Fruit fly (Drosophila melanogaster) whole organism, embryonic: Measurements from ENCODE around the gene Chd1.

Source experiments
- Asciz ChIP-seq: fragments of 200-800 bp; sonication (Bioruptor generic); optimal IDR thresholded peaks from 2 replicates; lab custom pipeline; 2017; ENCODE audit warnings: missing biosample characterization, mild to moderate bottlenecking, missing genetic modification characterization, missing genetic modification reagents
- Atf3 ChIP-seq: fragments of 200-800 bp; sonication (Bioruptor generic); optimal IDR thresholded peaks from 3 replicates; lab custom pipeline; 2016; ENCODE audit warnings: missing biosample characterization, missing genetic modification characterization
- Atf6 ChIP-seq: fragments of 200-800 bp; sonication (Bioruptor generic); IDR thresholded peaks from 2 replicates; pipeline ENCODE4 v1.3.6; 2022; ENCODE audit warnings: missing biosample characterization, missing genetic modification characterization
- CG11093 ChIP-seq: fragments of 200-800 bp; sonication (Bioruptor generic); IDR thresholded peaks from 3 replicates; pipeline ENCODE4 v1.3.6; 2022; ENCODE audit warnings: missing biosample characterization, missing genetic modification characterization
- CG12769 ChIP-seq: fragments of 200-800 bp; sonication (Bioruptor generic); optimal IDR thresholded peaks from 2 replicates; lab custom pipeline; 2019; ENCODE audit warnings: missing biosample characterization, mild to moderate bottlenecking, missing genetic modification characterization, moderate library complexity
- CG13424 ChIP-seq: fragments of 200-800 bp; sonication (Bioruptor generic); optimal IDR thresholded peaks from 2 replicates; lab custom pipeline; 2019; ENCODE audit warnings: missing biosample characterization, mild to moderate bottlenecking, missing genetic modification characterization, moderate library complexity
- CG13894 ChIP-seq: fragments of 200-800 bp; sonication (Bioruptor generic); optimal IDR thresholded peaks from 3 replicates; lab custom pipeline; 2018; ENCODE audit warnings: missing biosample characterization, mild to moderate bottlenecking, missing genetic modification characterization, moderate library complexity
- CG14014 ChIP-seq: fragments of 200-800 bp; sonication (Bioruptor generic); IDR thresholded peaks from 2 replicates; pipeline ENCODE4 v1.3.6; 2022; ENCODE audit warnings: missing biosample characterization, missing genetic modification characterization
- CG15011 ChIP-seq: fragments of 200-800 bp; sonication (Bioruptor generic); optimal IDR thresholded peaks from 3 replicates; lab custom pipeline; 2018; ENCODE audit warnings: missing biosample characterization, mild to moderate bottlenecking, missing genetic modification characterization
- CG15601 ChIP-seq: fragments of 200-800 bp; sonication (Bioruptor generic); optimal IDR thresholded peaks from 3 replicates; lab custom pipeline; 2019; ENCODE audit warnings: missing biosample characterization, mild to moderate bottlenecking, missing genetic modification characterization, moderate library complexity
- CG16779 ChIP-seq: fragments of 200-800 bp; sonication (Bioruptor generic); IDR thresholded peaks from 2 replicates; pipeline ENCODE4 v1.3.6; 2022; ENCODE audit warnings: missing biosample characterization, missing genetic modification characterization
- CG17385 ChIP-seq: fragments of 200-800 bp; sonication (Bioruptor generic); optimal IDR thresholded peaks from 3 replicates; lab custom pipeline; 2018; ENCODE audit warnings: missing biosample characterization, mild to moderate bottlenecking, missing genetic modification characterization
- CG17568 ChIP-seq: fragments of 200-800 bp; sonication (Bioruptor generic); optimal IDR thresholded peaks from 2 replicates; lab custom pipeline; 2018; ENCODE audit warnings: missing biosample characterization, mild to moderate bottlenecking, missing genetic modification characterization, moderate library complexity
- CG18262 ChIP-seq: fragments of 200-800 bp; optimal IDR thresholded peaks from 3 replicates; lab custom pipeline; 2019; ENCODE audit warnings: missing biosample characterization, mild to moderate bottlenecking, missing genetic modification characterization, moderate library complexity
- CG31224 ChIP-seq: fragments of 200-800 bp; sonication (Bioruptor generic); IDR thresholded peaks from 2 replicates; pipeline ENCODE4 v1.3.6; 2022; ENCODE audit warnings: missing biosample characterization, missing genetic modification characterization
- CG3726 ChIP-seq: fragments of 200-800 bp; sonication (Bioruptor generic); IDR thresholded peaks from 3 replicates; pipeline ENCODE4, ENCODE4 v1.3.6; 2022; ENCODE audit warnings: missing biosample characterization, missing genetic modification characterization
- CG3838 ChIP-seq: fragments of 200-800 bp; sonication (Bioruptor generic); optimal IDR thresholded peaks from 3 replicates; lab custom pipeline; 2016; ENCODE audit warnings: missing biosample characterization, missing genetic modification characterization
- CG4282 ChIP-seq: fragments of 200-800 bp; sonication (Bioruptor generic); optimal IDR thresholded peaks from 2 replicates; lab custom pipeline; 2016; ENCODE audit warnings: missing biosample characterization, missing genetic modification characterization
- CG6683 ChIP-seq: fragments of 200-800 bp; sonication (Bioruptor generic); optimal IDR thresholded peaks from 2 replicates; lab custom pipeline; 2017; ENCODE audit warnings: missing biosample characterization, mild to moderate bottlenecking, missing genetic modification characterization, missing genetic modification reagents
- CG6813 ChIP-seq: fragments of 200-800 bp; sonication (Bioruptor generic); optimal IDR thresholded peaks from 2 replicates; lab custom pipeline; 2017; ENCODE audit warnings: missing biosample characterization, missing genetic modification characterization, mild to moderate bottlenecking, moderate library complexity, missing genetic modification reagents
- CG8089 ChIP-seq: fragments of 200-800 bp; sonication (Bioruptor generic); optimal IDR thresholded peaks from 3 replicates; lab custom pipeline; 2016; ENCODE audit warnings: missing biosample characterization, missing genetic modification characterization
- CG8924 ChIP-seq: fragments of 200-800 bp; optimal IDR thresholded peaks from 3 replicates; lab custom pipeline; 2019; ENCODE audit warnings: missing biosample characterization, mild to moderate bottlenecking, missing genetic modification characterization, moderate library complexity
- CG9609 ChIP-seq: fragments of 200-800 bp; sonication (Bioruptor generic); optimal IDR thresholded peaks from 3 replicates; lab custom pipeline; 2016; ENCODE audit warnings: missing biosample characterization, missing genetic modification characterization
- CG9876 ChIP-seq: fragments of 200-800 bp; sonication (Bioruptor generic); optimal IDR thresholded peaks from 2 replicates; lab custom pipeline; 2016; ENCODE audit warnings: missing biosample characterization, missing genetic modification characterization
- Camta ChIP-seq: fragments of 200-800 bp; sonication (Bioruptor generic); optimal IDR thresholded peaks from 2 replicates; lab custom pipeline; 2016; ENCODE audit warnings: missing biosample characterization, missing genetic modification characterization
- CrebB ChIP-seq: fragments of 200-800 bp; sonication (Bioruptor generic); optimal IDR thresholded peaks from 3 replicates; lab custom pipeline; 2018; ENCODE audit warnings: missing biosample characterization, mild to moderate bottlenecking, missing genetic modification characterization
- Dll ChIP-seq: fragments of 200-800 bp; sonication (Bioruptor generic); IDR thresholded peaks from 4 replicates; pipeline ENCODE4 v1.3.6; 2022; ENCODE audit warnings: missing biosample characterization, missing genetic modification characterization; ENCODE audit not compliant: partially characterized antibody
- Drgx ChIP-seq: fragments of 200-800 bp; sonication (Bioruptor generic); IDR thresholded peaks from 2 replicates; pipeline ENCODE4 v1.3.6; 2022; ENCODE audit warnings: missing biosample characterization, missing genetic modification characterization
- MESR4 ChIP-seq: fragments of 200-800 bp; sonication (Bioruptor generic); optimal IDR thresholded peaks from 2 replicates; lab custom pipeline; 2018; ENCODE audit warnings: missing biosample characterization, mild to moderate bottlenecking, missing genetic modification characterization, moderate library complexity
- Myb ChIP-seq: fragments of 200-800 bp; sonication (Bioruptor generic); optimal IDR thresholded peaks from 2 replicates; lab custom pipeline; 2016; ENCODE audit warnings: missing biosample characterization, missing genetic modification characterization
- Ravus ChIP-seq: fragments of 200-800 bp; sonication (Bioruptor generic); IDR thresholded peaks from 2 replicates; pipeline ENCODE4 v1.3.6; 2022; ENCODE audit warnings: missing biosample characterization, missing genetic modification characterization
- Stat92E ChIP-seq, 3 experiments: fragments of >200 bp in 2 of 3; fragments of 200-800 bp in 1 of 3; sonication (Bioruptor generic) in 1 of 3; optimal IDR thresholded peaks; 2 replicates each; lab custom pipeline; 2017 to 2019; ENCODE audit warnings: missing biosample characterization in 3 of 3, missing genetic modification characterization in 3 of 3, mild to moderate bottlenecking in 1 of 3, moderate library complexity in 1 of 3
- bab2 ChIP-seq: fragments of 200-800 bp; sonication (Bioruptor generic); optimal IDR thresholded peaks from 2 replicates; lab custom pipeline; 2016; ENCODE audit warnings: missing biosample characterization, missing genetic modification characterization
- croc ChIP-seq: fragments of 200-800 bp; sonication (Bioruptor generic); conservative IDR thresholded peaks from 3 replicates; pipeline ENCODE4 v1.3.6; 2022; ENCODE audit warnings: missing biosample characterization, missing genetic modification characterization
- cwo ChIP-seq: fragments of 200-800 bp; sonication (Bioruptor generic); optimal IDR thresholded peaks from 3 replicates; lab custom pipeline; 2017; ENCODE audit warnings: missing biosample characterization, missing genetic modification characterization, mild to moderate bottlenecking, moderate library complexity, missing genetic modification reagents
- dati ChIP-seq: fragments of 200-800 bp; sonication (Bioruptor generic); IDR thresholded peaks from 2 replicates; pipeline ENCODE4 v1.3.6; 2022; ENCODE audit warnings: missing biosample characterization, missing genetic modification characterization
- fd102C ChIP-seq: fragments of 200-800 bp; sonication (Bioruptor generic); optimal IDR thresholded peaks from 2 replicates; lab custom pipeline; 2018; ENCODE audit warnings: missing biosample characterization, mild to moderate bottlenecking, missing genetic modification characterization, moderate library complexity
- gsb-n ChIP-seq: fragments of 200-800 bp; sonication (Bioruptor generic); optimal IDR thresholded peaks from 3 replicates; lab custom pipeline; 2018; ENCODE audit warnings: missing biosample characterization, mild to moderate bottlenecking, missing genetic modification characterization
- ham ChIP-seq: fragments of 200-800 bp; sonication (Bioruptor generic); IDR thresholded peaks from 2 replicates; pipeline ENCODE4 v1.3.6; 2022; ENCODE audit warnings: missing biosample characterization, missing genetic modification characterization
- hkb ChIP-seq, 2 experiments: fragments of 200-800 bp in 1 of 2; fragments of >200 bp in 1 of 2; sonication (Bioruptor generic) in 1 of 2; IDR thresholded peaks in 1 of 2; optimal IDR thresholded peaks in 1 of 2; 2 replicates each; pipeline versions ENCODE4 v1.3.6 to Lab custom; 2017 to 2022; ENCODE audit warnings: missing biosample characterization in 1 of 2, missing genetic modification characterization in 1 of 2
- kni ChIP-seq: fragments of 200-800 bp; sonication (Bioruptor generic); optimal IDR thresholded peaks from 3 replicates; lab custom pipeline; 2017; ENCODE audit warnings: mild to moderate bottlenecking, missing biosample characterization, missing genetic modification reagents, missing genetic modification characterization
- nau ChIP-seq: fragments of 200-800 bp; sonication (Bioruptor generic); optimal IDR thresholded peaks from 3 replicates; lab custom pipeline; 2017; ENCODE audit warnings: missing biosample characterization, mild to moderate bottlenecking, missing genetic modification characterization, missing genetic modification reagents
- odd ChIP-seq: fragments of 200-800 bp; sonication (Bioruptor generic); optimal IDR thresholded peaks from 2 replicates; lab custom pipeline; 2017; ENCODE audit warnings: missing biosample characterization, mild to moderate bottlenecking, missing genetic modification characterization
- p53 ChIP-seq: fragments of 200-800 bp; sonication (Bioruptor generic); optimal IDR thresholded peaks from 2 replicates; lab custom pipeline; 2016; ENCODE audit warnings: missing biosample characterization, missing genetic modification characterization
- peb ChIP-seq: fragments of 200-800 bp; sonication (Bioruptor generic); IDR thresholded peaks from 2 replicates; pipeline ENCODE4 v1.3.6; 2022; ENCODE audit warnings: missing biosample characterization, missing genetic modification characterization
- pnt ChIP-seq: fragments of 200-800 bp; sonication (Bioruptor generic); optimal IDR thresholded peaks from 3 replicates; lab custom pipeline; 2016; ENCODE audit warnings: missing biosample characterization, missing genetic modification characterization
- sob ChIP-seq: fragments of 200-800 bp; sonication (Bioruptor generic); IDR thresholded peaks from 2 replicates; pipeline ENCODE4 v1.3.6; 2022; ENCODE audit warnings: missing biosample characterization, missing genetic modification characterization
- ssp ChIP-seq: fragments of 200-800 bp; sonication (Bioruptor generic); IDR thresholded peaks from 2 replicates; pipeline ENCODE4 v1.3.6; 2022; ENCODE audit warnings: missing biosample characterization, missing genetic modification characterization

Gene Chd1

dm6 chr2L:2987681-2988381, at the start of gene Chd1, which contains the start of gene Bem46 (continued):
- TF ChIP-seq CG3726 (GFP tag; lab: Robert Waterston, UW) (0 out of 3 replicates have a peak, but pooled peaks have one; percentile 61), CG4282 (GFP tag; lab: Kevin White, UChicago) (no peak), Myb (GFP tag; lab: Kevin White, UChicago) (peak; percentile 35), CG16779 (GFP tag; lab: Robert Waterston, UW) (0 out of 2 replicates have a peak, but pooled peaks have one; percentile 6), pnt (GFP tag; lab: Kevin White, UChicago) (peak; percentile 74), fd102C (no peak), p53 (no peak), CG15601 (no peak), gsb-n (tag; lab: Kevin White, UChicago) (no peak), CG13894 (tag; lab: Kevin White, UChicago) (peak; percentile 76), kni (GFP tag; lab: Kevin White, UChicago) (no peak), CG6813 (GFP tag; lab: Kevin White, UChicago) (peak; percentile 60), CG18262 (tag; lab: Kevin White, UChicago) (peak; percentile 88), CG8924 (peak; percentile 88), Atf6 (peak; percentile 73), Asciz (GFP tag; lab: Kevin White, UChicago) (no peak), Camta (GFP tag; lab: Kevin White, UChicago) (peak; percentile 23), CrebB (tag; lab: Kevin White, UChicago) (peak; percentile 31), cwo (peak; percentile 79), CG8089 (GFP tag; lab: Kevin White, UChicago) (peak; percentile 57), CG14014 (GFP tag; lab: Robert Waterston, UW) (peak; percentile 84), peb (GFP tag; lab: Robert Waterston, UW) (0 out of 2 replicates have a peak, but pooled peaks have one; percentile 47), croc (GFP tag; lab: Robert Waterston, UW) (peak; percentile 61; the same call in 2 of the 3 replicates), Atf3 (GFP tag; lab: Kevin White, UChicago) (peak; percentile 61), bab2 (GFP tag; lab: Kevin White, UChicago) (peak; percentile 79), CG3838 (peak; percentile 67), CG31224 (GFP tag; lab: Robert Waterston, UW) (peak; percentile 54; the same call in 1 of the 2 replicates), Stat92E (GFP tag; optimal IDR thresholded peaks at IDR 0.05; lab: Kevin White, UChicago) (no peak), ssp (GFP tag; lab: Robert Waterston, UW) (peak; percentile 78), nau (GFP tag; lab: Kevin White, UChicago) (no peak), Drgx (GFP tag; lab: Robert Waterston, UW) (peak; percentile 68), CG15011 (GFP tag; lab: Kevin White, UChicago) (no peak), sob (peak; percentile 80), Dll (GFP tag; lab: Robert Waterston, UW) (0 out of 4 replicates have a peak, but pooled peaks have one; percentile 58), CG17385 (peak; percentile 76), ham (GFP tag; lab: Robert Waterston, UW) (peak; percentile 66; the same call in 1 of the 2 replicates), CG12769 (tag; lab: Kevin White, UChicago) (no peak), CG17568 (GFP tag; lab: Kevin White, UChicago) (no peak), CG9609 (GFP tag; lab: Kevin White, UChicago) (peak; percentile 63), CG13424 (tag; lab: Kevin White, UChicago) (peak; percentile 90), MESR4 (GFP tag; lab: Kevin White, UChicago) (peak; percentile 10), CG11093 (peak; percentile 78; the same call in 2 of the 3 replicates), odd (GFP tag; lab: Kevin White, UChicago) (no peak), CG6683 (GFP tag; lab: Kevin White, UChicago) (peak; percentile 50), dati (GFP tag; lab: Robert Waterston, UW) (peak; percentile 60; the same call in 1 of the 2 replicates), hkb (optimal IDR thresholded peaks at IDR 0.05; lab: Kevin White, UChicago) (no peak), hkb (GFP tag; IDR thresholded peaks at IDR 0.05; lab: Robert Waterston, UW) (peak; percentile 72), Ravus (GFP tag; lab: Robert Waterston, UW) (peak; percentile 25), CG9876 (GFP tag; lab: Kevin White, UChicago) (peak; percentile 16)
